Worm (Caenorhabditis elegans) whole organism, young adult: ENCODE data around the gene srh-89.

Source experiments
- Y56A3A.18 ChIP-seq: fragments of 200-800 bp; sonication (Bioruptor generic); IDR thresholded peaks from 2 replicates; pipeline ENCODE4 v1.3.6; 2022; ENCODE audit warnings: missing genetic modification reagents, missing genetic modification characterization, missing compliant biosample characterization
- hsf-1 ChIP-seq: fragments of 200-800 bp; sonication (Bioruptor generic); IDR thresholded peaks from 2 replicates; pipeline ENCODE4 v1.3.6; 2022; ENCODE audit warnings: missing genetic modification reagents, missing genetic modification characterization, missing compliant biosample characterization
- snpc-4 ChIP-seq, 5 experiments: fragments of 150-350 bp in 1 of 5; sonication (generic microtip) in 4 of 5; optimal IDR thresholded peaks; 2 replicates each; lab custom pipeline; 2014 to 2018; ENCODE audit warnings: missing genetic modification characterization in 5 of 5, missing biosample characterization in 3 of 5, antibody characterized with exemption in 2 of 5, mild to moderate bottlenecking in 2 of 5, missing compliant biosample characterization in 2 of 5, missing genotype in 2 of 5, moderate library complexity in 2 of 5, missing genetic modification reagents in 1 of 5
- zfh-2 ChIP-seq: fragments of 200-800 bp; sonication (Bioruptor generic); conservative IDR thresholded peaks from 2 replicates; pipeline ENCODE4 v1.3.6; 2022; ENCODE audit warnings: missing genetic modification reagents, missing genetic modification characterization, missing compliant biosample characterization

DNA sequence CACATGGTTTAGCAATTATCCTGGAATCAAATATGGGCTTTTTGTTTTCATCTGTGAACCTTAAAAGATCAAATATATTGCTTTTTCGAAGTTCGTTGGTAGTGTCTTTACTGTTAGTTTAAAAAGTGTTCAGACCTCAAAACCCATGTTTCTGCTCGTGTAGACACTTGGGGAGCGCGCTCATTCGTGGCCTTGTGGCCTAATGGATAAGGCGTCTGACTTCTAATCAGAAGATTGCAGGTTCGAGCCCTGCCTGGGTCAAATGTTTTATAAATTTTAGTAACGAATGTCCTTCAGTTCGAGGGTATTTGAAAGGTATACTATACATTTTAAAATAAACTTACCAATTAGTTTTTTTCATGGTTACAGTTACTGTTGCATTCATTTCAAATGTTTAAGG, 41.6 kb upstream of the srh-89 start:
- TF ChIP-seq zfh-2 (GFP tag; lab: Robert Waterston, UW) (no peak), snpc-4 (GFP tag; optimal IDR thresholded peaks at IDR 0.05; lab: Kevin White, UChicago) (no peak), snpc-4 (tag; optimal IDR thresholded peaks at IDR 0.05; lab: Kevin White, UChicago) (no peak), hsf-1 (GFP tag; lab: Robert Waterston, UW) (no peak), Y56A3A.18 (0 out of 2 replicates have a peak, but pooled peaks have one; percentile 30)
